Fruit fly (Drosophila melanogaster) Kc167 (cell line): ENCODE data around the gene kkv.

ENCODE experiments used
- Sin3A ChIP-seq: fragments of >200 bp; optimal IDR thresholded peaks from 2 replicates; lab custom pipeline; 2018; ENCODE audit warnings: missing external identifiers
- insv ChIP-seq: fragments of >200 bp; optimal IDR thresholded peaks from 3 replicates; lab custom pipeline; 2018; ENCODE audit warnings: missing external identifiers

DNA sequence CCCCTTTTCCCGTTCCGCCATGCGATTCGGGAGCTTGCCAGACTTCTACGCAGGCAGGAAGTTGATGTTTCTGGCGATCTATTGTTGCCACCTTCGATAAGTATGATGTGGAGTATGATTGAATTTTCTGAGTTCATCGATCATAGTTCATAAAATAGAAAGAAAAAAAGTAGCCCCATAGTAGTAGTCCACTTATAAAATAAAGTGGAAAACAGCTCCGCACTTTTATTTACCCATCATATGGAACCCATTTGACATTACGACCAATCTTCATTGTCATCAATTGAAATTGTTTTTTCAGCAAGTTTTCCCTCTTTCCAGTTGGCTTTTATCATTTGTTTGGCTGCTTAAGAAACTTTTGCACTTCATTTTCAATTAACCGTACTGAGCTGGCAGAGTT is 34.5 kb upstream of the kkv start, which contains the start of gene CG12147:
- TF ChIP-seq insv (lab: Kevin White, UChicago): no peak
- no peak for TF ChIP-seq Sin3A (lab: Kevin White, UChicago)
